Worm (Caenorhabditis elegans) whole organism, late embryonic: ENCODE measurements around the gene str-13.

Source experiments
- ceh-22 ChIP-seq: sonication (generic microtip); optimal IDR thresholded peaks from 2 replicates; lab custom pipeline; 2017; ENCODE audit warnings: missing biosample characterization, missing genetic modification characterization
- fkh-10 ChIP-seq: fragments of 150-350 bp; optimal IDR thresholded peaks from 2 replicates; lab custom pipeline; 2014; ENCODE audit warnings: missing biosample characterization, missing genetic modification reagents, missing genetic modification characterization
- lim-6 ChIP-seq: sonication (generic microtip); optimal IDR thresholded peaks from 2 replicates; lab custom pipeline; 2016; ENCODE audit warnings: missing genetic modification characterization, missing compliant biosample characterization
- nhr-11 ChIP-seq: fragments of 150-350 bp; optimal IDR thresholded peaks from 2 replicates; lab custom pipeline; 2014; ENCODE audit warnings: missing biosample characterization, missing genetic modification characterization
- pax-1 ChIP-seq: fragments of 150-350 bp; optimal IDR thresholded peaks from 2 replicates; lab custom pipeline; 2014; ENCODE audit warnings: missing biosample characterization, missing genetic modification characterization
- pros-1 ChIP-seq: fragments of 150-350 bp; optimal IDR thresholded peaks from 2 replicates; lab custom pipeline; 2014; ENCODE audit warnings: missing biosample characterization, missing genetic modification reagents, missing genetic modification characterization
- tbx-2 ChIP-seq: sonication (generic microtip); optimal IDR thresholded peaks from 2 replicates; lab custom pipeline; 2016; ENCODE audit warnings: missing genetic modification characterization, missing compliant biosample characterization
- unc-55 ChIP-seq: sonication (generic microtip); optimal IDR thresholded peaks from 2 replicates; lab custom pipeline; 2017; ENCODE audit warnings: missing biosample characterization, missing genetic modification reagents, missing genetic modification characterization

- TF ChIP-seq pax-1 (tag; lab: Kevin White, UChicago) (no peak), lim-6 (tag; lab: Kevin White, UChicago) (no peak), ceh-22 (no peak), tbx-2 (tag; lab: Kevin White, UChicago) (no peak), unc-55 (GFP tag; lab: Kevin White, UChicago) (no peak), pros-1 (tag; lab: Kevin White, UChicago) (no peak), fkh-10 (GFP tag; lab: Kevin White, UChicago) (no peak), nhr-11 (tag; lab: Kevin White, UChicago) (no peak)
Observed at ce11 chrV:2702883-2703282, 24.1 kb downstream of the str-13 start.
